Fruit fly (Drosophila melanogaster): ENCODE data around the gene dysf.
A peak's percentile ranks its signal among the peaks of the same experiment; 100 is the strongest.

- TF ChIP-seq net (GFP tag; optimal IDR thresholded peaks at IDR 0.05), result peak; percentile 13
- TF ChIP-seq CG6792 (GFP tag; optimal IDR thresholded peaks at IDR 0.05), result no peak
- no peak for TF ChIP-seq topi (GFP tag; optimal IDR thresholded peaks at IDR 0.05)
- no peak for TF ChIP-seq CG6163 (GFP tag; IDR thresholded peaks at IDR 0.05)
- no peak for TF ChIP-seq CG8119 (GFP tag; IDR thresholded peaks at IDR 0.05)
Measured at dm6 chr3R:26031968-26032610, 66.4 kb downstream of the dysf start.
